Worm (Caenorhabditis elegans) whole organism, early embryonic: Measurements from ENCODE around the gene F38B2.3.

Source experiments
- B0310.2 ChIP-seq: sonication (generic microtip); optimal IDR thresholded peaks from 2 replicates; lab custom pipeline; 2016; ENCODE audit warnings: mild to moderate bottlenecking, missing genetic modification characterization, missing compliant biosample characterization
- ama-1 ChIP-seq: fragments of 150-350 bp; optimal IDR thresholded peaks from 2 replicates; lab custom pipeline; 2014
- flt-1 ChIP-seq: fragments of 200-800 bp; sonication (Bioruptor generic); IDR thresholded peaks from 2 replicates; pipeline ENCODE4 v1.3.6; 2022; ENCODE audit warnings: missing genetic modification characterization, missing compliant biosample characterization
- pes-1 ChIP-seq: fragments of 200-800 bp; sonication (Bioruptor generic); IDR thresholded peaks from 2 replicates; pipeline ENCODE4 v1.3.6; 2022; ENCODE audit warnings: missing genetic modification reagents, missing genetic modification characterization, missing compliant biosample characterization
- sea-1 ChIP-seq: fragments of 200-800 bp; sonication (Bioruptor generic); conservative IDR thresholded peaks from 2 replicates; pipeline ENCODE4 v1.3.6; 2022; ENCODE audit warnings: missing genetic modification characterization, missing compliant biosample characterization
- tra-4 ChIP-seq: sonication (generic microtip); optimal IDR thresholded peaks from 2 replicates; lab custom pipeline; 2017; ENCODE audit warnings: missing genetic modification characterization, missing compliant biosample characterization

DNA sequence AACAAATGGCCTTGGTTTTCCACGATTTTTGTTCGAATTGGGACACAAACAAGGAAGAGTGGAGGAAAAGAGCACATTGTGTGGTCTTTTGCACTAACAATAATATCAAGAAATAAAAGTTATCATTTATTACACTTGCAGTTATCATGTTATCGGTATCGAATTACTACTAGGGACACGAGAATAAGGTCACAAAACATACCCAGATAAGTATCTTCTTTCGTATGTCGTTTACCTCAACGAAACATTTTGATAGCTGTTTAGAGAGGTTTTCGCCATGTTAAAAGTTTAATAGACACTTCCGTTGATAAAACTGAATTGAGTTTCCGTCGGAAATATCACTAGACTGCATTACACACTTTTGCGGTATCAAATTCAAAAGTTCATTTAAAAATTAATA is 35.2 kb downstream of the F38B2.3 start:
- TF ChIP-seq tra-4 (tag; lab: Kevin White, UChicago) (no peak), sea-1 (GFP tag; lab: Robert Waterston, UW) (no peak), flt-1 (GFP tag; lab: Robert Waterston, UW) (no peak), B0310.2 (no peak), pes-1 (GFP tag; lab: Robert Waterston, UW) (no peak), ama-1 (lab: Kevin White, UChicago) (no peak)
